Fruit fly (Drosophila melanogaster) whole organism, prepupa: ENCODE data around the gene CG5863.

ENCODE experiments used
- Blimp-1 ChIP-seq: fragments of 200-800 bp; sonication (Bioruptor generic); optimal IDR thresholded peaks from 3 replicates; lab custom pipeline; 2017; ENCODE audit warnings: missing biosample characterization, missing genetic modification characterization, mild to moderate bottlenecking, moderate library complexity, missing genetic modification reagents
- CG11294 ChIP-seq: fragments of 200-800 bp; sonication (Bioruptor generic); IDR thresholded peaks from 2 replicates; pipeline ENCODE4 v1.3.6; 2022; ENCODE audit warnings: missing biosample characterization, missing genetic modification characterization
- CG11762 ChIP-seq: fragments of 200-800 bp; sonication (Bioruptor generic); optimal IDR thresholded peaks from 3 replicates; lab custom pipeline; 2016; ENCODE audit warnings: missing biosample characterization, missing genetic modification characterization; ENCODE audit not compliant: insufficient read depth
- CG15336 ChIP-seq: fragments of 200-800 bp; sonication (Bioruptor generic); IDR thresholded peaks from 2 replicates; pipeline ENCODE4 v1.3.6; 2022; ENCODE audit warnings: missing biosample characterization, missing genetic modification characterization
- CG1621 ChIP-seq: fragments of 200-800 bp; sonication (Bioruptor generic); optimal IDR thresholded peaks from 3 replicates; lab custom pipeline; 2018; ENCODE audit warnings: missing biosample characterization, mild to moderate bottlenecking, missing genetic modification characterization
- CG3032 ChIP-seq: fragments of 200-800 bp; optimal IDR thresholded peaks from 2 replicates; lab custom pipeline; 2019; ENCODE audit warnings: missing biosample characterization, mild to moderate bottlenecking, missing genetic modification characterization, moderate library complexity
- CG31627 ChIP-seq: fragments of 200-800 bp; sonication (Bioruptor generic); optimal IDR thresholded peaks from 3 replicates; lab custom pipeline; 2016; ENCODE audit warnings: missing biosample characterization, missing genetic modification characterization
- CG3919 ChIP-seq: fragments of 200-800 bp; sonication (Bioruptor generic); optimal IDR thresholded peaks from 3 replicates; lab custom pipeline; 2016; ENCODE audit warnings: missing biosample characterization, missing genetic modification characterization
- CG6163 ChIP-seq: fragments of 200-800 bp; sonication (Bioruptor generic); IDR thresholded peaks from 3 replicates; pipeline ENCODE4 v1.3.6; 2022; ENCODE audit warnings: missing biosample characterization, missing genetic modification characterization
- CG6276 ChIP-seq: fragments of 200-800 bp; sonication (Bioruptor generic); optimal IDR thresholded peaks from 2 replicates; lab custom pipeline; 2017; ENCODE audit warnings: missing biosample characterization, mild to moderate bottlenecking, missing genetic modification characterization
- CG6792 ChIP-seq: fragments of 200-800 bp; sonication (Bioruptor generic); optimal IDR thresholded peaks from 3 replicates; lab custom pipeline; 2016; ENCODE audit warnings: missing biosample characterization, missing genetic modification characterization
- CG6854 ChIP-seq: fragments of 200-800 bp; sonication (Bioruptor generic); optimal IDR thresholded peaks from 2 replicates; lab custom pipeline; 2017; ENCODE audit warnings: missing biosample characterization, mild to moderate bottlenecking, missing genetic modification characterization
- CG7368 ChIP-seq: fragments of 200-800 bp; sonication (Bioruptor generic); optimal IDR thresholded peaks from 3 replicates; lab custom pipeline; 2016; ENCODE audit warnings: missing biosample characterization, missing genetic modification characterization
- CG8119 ChIP-seq: fragments of 200-800 bp; sonication (Bioruptor generic); IDR thresholded peaks from 3 replicates; pipeline ENCODE4 v1.3.6; 2022; ENCODE audit warnings: missing biosample characterization, missing genetic modification characterization
- CG8632 ChIP-seq: fragments of 200-800 bp; sonication (Bioruptor generic); optimal IDR thresholded peaks from 3 replicates; lab custom pipeline; 2016; ENCODE audit warnings: missing biosample characterization, missing genetic modification characterization
- Eip75B ChIP-seq: fragments of 200-800 bp; sonication (Bioruptor generic); optimal IDR thresholded peaks from 3 replicates; lab custom pipeline; 2016; ENCODE audit warnings: missing biosample characterization, missing genetic modification characterization
- Ets21C ChIP-seq: fragments of 200-800 bp; sonication (Bioruptor generic); optimal IDR thresholded peaks from 3 replicates; lab custom pipeline; 2016; ENCODE audit warnings: missing biosample characterization, missing genetic modification characterization
- Ets96B ChIP-seq: fragments of 200-800 bp; optimal IDR thresholded peaks from 2 replicates; lab custom pipeline; 2019; ENCODE audit warnings: missing biosample characterization, mild to moderate bottlenecking, missing genetic modification characterization, moderate library complexity
- Gug ChIP-seq: fragments of 200-800 bp; sonication (Bioruptor generic); IDR thresholded peaks from 2 replicates; pipeline ENCODE4 v1.3.6; 2022; ENCODE audit warnings: missing biosample characterization, missing genetic modification characterization
- Hr39 ChIP-seq: fragments of 200-800 bp; sonication (Bioruptor generic); optimal IDR thresholded peaks from 2 replicates; lab custom pipeline; 2016; ENCODE audit warnings: missing biosample characterization, missing genetic modification characterization
- Met ChIP-seq: fragments of 200-800 bp; sonication (Bioruptor generic); optimal IDR thresholded peaks from 3 replicates; lab custom pipeline; 2016; ENCODE audit warnings: missing biosample characterization, missing genetic modification characterization
- OdsH ChIP-seq: fragments of 200-800 bp; sonication (Bioruptor generic); optimal IDR thresholded peaks from 3 replicates; lab custom pipeline; 2016; ENCODE audit warnings: missing biosample characterization, missing genetic modification characterization
- Sox102F ChIP-seq: fragments of 200-800 bp; sonication (Bioruptor generic); optimal IDR thresholded peaks from 2 replicates; lab custom pipeline; 2016; ENCODE audit warnings: missing biosample characterization, mild to moderate bottlenecking, missing genetic modification characterization
- Sox14 ChIP-seq: fragments of 200-800 bp; sonication (Bioruptor generic); optimal IDR thresholded peaks from 3 replicates; lab custom pipeline; 2016; ENCODE audit warnings: missing biosample characterization, missing genetic modification characterization
- Sox15 ChIP-seq: fragments of 200-800 bp; sonication (Bioruptor generic); optimal IDR thresholded peaks from 3 replicates; lab custom pipeline; 2016; ENCODE audit warnings: missing biosample characterization, missing genetic modification characterization
- cyc ChIP-seq: fragments of 200-800 bp; sonication (Bioruptor generic); optimal IDR thresholded peaks from 3 replicates; lab custom pipeline; 2016; ENCODE audit warnings: missing biosample characterization, missing genetic modification characterization
- dac ChIP-seq: fragments of 200-800 bp; sonication (Bioruptor generic); optimal IDR thresholded peaks from 2 replicates; lab custom pipeline; 2017; ENCODE audit warnings: missing biosample characterization, mild to moderate bottlenecking, missing genetic modification characterization
- esn ChIP-seq: fragments of 200-800 bp; sonication (Bioruptor generic); optimal IDR thresholded peaks from 2 replicates; lab custom pipeline; 2016; ENCODE audit warnings: missing biosample characterization, mild to moderate bottlenecking, missing genetic modification characterization, moderate library complexity
- fd59A ChIP-seq: fragments of 200-800 bp; sonication (Bioruptor generic); optimal IDR thresholded peaks from 2 replicates; lab custom pipeline; 2017; ENCODE audit warnings: missing biosample characterization, mild to moderate bottlenecking, missing genetic modification characterization, missing genetic modification reagents
- net ChIP-seq: fragments of 200-800 bp; sonication (Bioruptor generic); optimal IDR thresholded peaks from 3 replicates; lab custom pipeline; 2016; ENCODE audit warnings: missing biosample characterization, missing genetic modification characterization
- salr ChIP-seq, 2 experiments: fragments of 200-800 bp; sonication (Bioruptor generic); optimal IDR thresholded peaks; 3 replicates each; lab custom pipeline; 2016 to 2018; ENCODE audit warnings: missing biosample characterization in 2 of 2, missing genetic modification characterization in 2 of 2, mild to moderate bottlenecking in 1 of 2
- spab ChIP-seq: fragments of 200-800 bp; sonication (Bioruptor generic); optimal IDR thresholded peaks from 2 replicates; lab custom pipeline; 2017; ENCODE audit warnings: missing biosample characterization, mild to moderate bottlenecking, missing genetic modification characterization, missing genetic modification reagents
- ss ChIP-seq, 2 experiments: fragments of 200-800 bp; sonication (Bioruptor generic); optimal IDR thresholded peaks; 2 replicates in 1 of 2; 3 replicates in 1 of 2; lab custom pipeline; 2017 to 2018; ENCODE audit warnings: mild to moderate bottlenecking in 2 of 2, missing biosample characterization in 2 of 2, missing genetic modification characterization in 2 of 2, moderate library complexity in 1 of 2
- svp ChIP-seq: fragments of 200-800 bp; sonication (Bioruptor generic); peaks from one replicate; lab custom pipeline; 2016; ENCODE audit warnings: missing biosample characterization, missing genetic modification characterization
- vri ChIP-seq: fragments of 200-800 bp; sonication (Bioruptor generic); optimal IDR thresholded peaks from 3 replicates; lab custom pipeline; 2016; ENCODE audit warnings: missing biosample characterization, mild to moderate bottlenecking, missing genetic modification characterization

The CG5863 gene

DNA sequence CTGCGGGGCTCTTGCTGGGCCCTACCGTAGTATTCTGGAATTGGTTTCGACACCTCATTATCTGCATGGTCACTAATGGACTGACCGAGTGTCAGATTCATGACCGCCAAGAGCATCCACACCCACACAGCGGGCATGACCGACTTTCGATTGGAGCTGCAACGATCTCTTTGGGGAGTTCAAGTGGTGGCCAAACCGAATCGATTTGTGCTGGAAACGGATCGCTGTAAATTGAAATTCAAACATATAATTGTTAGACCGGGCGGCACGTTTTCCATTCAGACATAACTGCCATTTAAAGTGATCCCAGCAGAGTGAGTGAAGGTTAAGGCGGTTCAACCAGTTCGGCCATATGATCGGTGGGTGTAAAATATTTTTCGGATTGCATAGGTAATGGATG is 4.5 kb upstream of the CG5863 start, which contains the start of the genes CG42824 and CG42798:
CG42824 (minus strand) TSS at position 101 of the 400 bp plus-strand sequence.
CG42798 (plus strand) TSS at position 268 of the 400 bp plus-strand sequence.
- TF ChIP-seq salr (GFP tag; optimal IDR thresholded peaks at IDR 0.05; lab: Kevin White, UChicago) (no peak), vri (GFP tag; lab: Kevin White, UChicago) (no peak), CG6276 (no peak), CG15336 (no peak), Hr39 (GFP tag; lab: Kevin White, UChicago) (no peak), Ets96B (tag; lab: Kevin White, UChicago) (no peak), CG11294 (no peak), Blimp-1 (GFP tag; lab: Kevin White, UChicago) (no peak), CG8119 (GFP tag; lab: Robert Waterston, UW) (no peak), CG8632 (GFP tag; lab: Kevin White, UChicago) (no peak), CG1621 (tag; lab: Kevin White, UChicago) (no peak), CG6854 (no peak), spab (GFP tag; lab: Kevin White, UChicago) (no peak), ss (GFP tag; optimal IDR thresholded peaks at IDR 0.05; lab: Kevin White, UChicago) (no peak), CG6163 (GFP tag; lab: Robert Waterston, UW) (no peak)

DNA sequence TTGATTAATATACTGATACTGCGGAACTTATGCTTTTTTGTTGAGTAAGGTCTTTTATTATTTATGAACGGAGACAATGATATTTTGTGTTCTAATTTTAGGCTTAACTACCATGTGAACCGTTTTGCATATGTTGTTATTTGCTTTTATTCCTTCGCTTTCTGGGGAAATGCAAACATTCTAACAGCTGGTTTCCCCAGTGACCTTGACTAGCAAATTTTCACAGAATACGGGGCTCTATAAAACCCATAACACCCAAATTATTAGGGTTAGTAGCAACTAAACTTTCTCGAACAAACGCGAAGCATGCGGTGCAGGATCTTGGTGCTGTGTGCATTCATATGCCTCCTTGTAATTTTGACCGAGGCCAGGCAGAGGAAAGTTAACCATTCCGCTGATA is 3.3 kb upstream of the CG5863 start, which contains the start of gene CG17283:
CG17283 (plus strand) TSS at position 301 of the 400 bp plus-strand sequence.
- TF ChIP-seq net (no peak), Ets21C (GFP tag; lab: Kevin White, UChicago) (no peak), Sox15 (GFP tag; lab: Kevin White, UChicago) (no peak), Met (no peak), Sox102F (GFP tag; lab: Kevin White, UChicago) (no peak), CG31627 (GFP tag; lab: Kevin White, UChicago) (no peak), ss (GFP tag; optimal IDR thresholded peaks at IDR 0.05; lab: Kevin White, UChicago) (no peak), CG7368 (GFP tag; lab: Kevin White, UChicago) (no peak), CG15336 (no peak), CG6792 (GFP tag; lab: Kevin White, UChicago) (no peak), CG3919 (GFP tag; lab: Kevin White, UChicago) (no peak), esn (GFP tag; lab: Kevin White, UChicago) (no peak), Gug (GFP tag; lab: Robert Waterston, UW) (no peak), CG3032 (tag; lab: Kevin White, UChicago) (no peak), Sox14 (GFP tag; lab: Kevin White, UChicago) (no peak), dac (GFP tag; lab: Kevin White, UChicago) (no peak), Hr39 (GFP tag; lab: Kevin White, UChicago) (no peak), fd59A (GFP tag; lab: Kevin White, UChicago) (no peak)

DNA sequence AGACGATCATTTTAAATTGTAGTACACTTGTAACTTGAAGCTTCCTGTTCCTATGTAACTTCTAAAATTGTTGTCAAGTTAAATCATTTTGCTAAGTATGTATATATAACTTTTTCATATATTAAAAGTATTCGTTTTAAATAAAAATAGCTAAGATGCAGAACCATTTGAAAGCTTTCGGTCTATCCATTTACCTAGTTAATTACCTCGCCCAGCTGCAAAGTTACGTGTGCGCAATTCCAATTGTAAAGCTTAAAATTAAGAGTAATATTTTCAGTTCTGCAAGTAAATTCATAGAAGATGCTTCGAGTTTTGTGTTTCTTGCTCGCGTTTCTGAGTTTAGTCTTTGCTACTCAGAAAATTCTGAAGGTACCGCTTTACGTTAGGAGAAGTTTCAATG is 1.6 kb upstream of the CG5863 start, which contains the start of gene CG5860:
CG5860 (plus strand) TSS at position 301 of the 400 bp plus-strand sequence.
- TF ChIP-seq CG11762 (GFP tag; lab: Kevin White, UChicago), result no peak
- TF ChIP-seq Eip75B (GFP tag; lab: Kevin White, UChicago), result no peak
- TF ChIP-seq CG8119 (GFP tag; lab: Robert Waterston, UW), result no peak
- no peak for TF ChIP-seq svp
- TF ChIP-seq CG6854, result no peak
- no peak for TF ChIP-seq OdsH (GFP tag; lab: Kevin White, UChicago)
- no peak for TF ChIP-seq cyc
- TF ChIP-seq CG7368 (GFP tag; lab: Kevin White, UChicago), result no peak
- no peak for TF ChIP-seq net
